Fruit fly (Drosophila melanogaster) whole organism, pupa: ENCODE results near the gene Naglu.

Experiments
- CG10348 ChIP-seq: fragments of 200-800 bp; sonication (Bioruptor generic); IDR thresholded peaks from 2 replicates; pipeline ENCODE4 v1.3.6; 2022; ENCODE audit warnings: missing biosample characterization, missing genetic modification characterization
- CG12605 ChIP-seq: fragments of 200-800 bp; sonication (Bioruptor generic); IDR thresholded peaks from 2 replicates; pipeline ENCODE4 v1.3.6; 2022; ENCODE audit warnings: missing biosample characterization, missing genetic modification characterization
- CG13204 ChIP-seq: fragments of 200-800 bp; sonication (Bioruptor generic); optimal IDR thresholded peaks from 2 replicates; lab custom pipeline; 2018; ENCODE audit warnings: missing biosample characterization, mild to moderate bottlenecking, missing genetic modification characterization, moderate library complexity
- CG14655 ChIP-seq: fragments of 200-800 bp; sonication (Bioruptor generic); optimal IDR thresholded peaks from 3 replicates; lab custom pipeline; 2017; ENCODE audit warnings: mild to moderate bottlenecking, missing biosample characterization, missing genetic modification reagents, missing genetic modification characterization
- CG15710 ChIP-seq: fragments of 200-800 bp; sonication (Bioruptor generic); optimal IDR thresholded peaks from 2 replicates; lab custom pipeline; 2018; ENCODE audit warnings: missing biosample characterization, mild to moderate bottlenecking, missing genetic modification characterization, moderate library complexity
- CG17806 ChIP-seq: fragments of 200-800 bp; sonication (Bioruptor generic); optimal IDR thresholded peaks from 2 replicates; lab custom pipeline; 2018; ENCODE audit warnings: missing biosample characterization, mild to moderate bottlenecking, missing genetic modification characterization, moderate library complexity
- CG32121 ChIP-seq: fragments of 200-800 bp; sonication (Bioruptor generic); IDR thresholded peaks from 2 replicates; pipeline ENCODE4 v1.3.6; 2022; ENCODE audit warnings: missing biosample characterization, missing genetic modification characterization
- CG34367 ChIP-seq: fragments of 200-800 bp; sonication (Bioruptor generic); optimal IDR thresholded peaks from 2 replicates; lab custom pipeline; 2018; ENCODE audit warnings: missing biosample characterization, mild to moderate bottlenecking, missing genetic modification characterization
- CG4496 ChIP-seq: fragments of 200-800 bp; sonication (Bioruptor generic); IDR thresholded peaks from 3 replicates; pipeline ENCODE4 v1.3.6; 2022; ENCODE audit warnings: missing biosample characterization, missing genetic modification characterization
- CG8159 ChIP-seq: fragments of 200-800 bp; sonication (Bioruptor generic); optimal IDR thresholded peaks from 3 replicates; lab custom pipeline; 2018; ENCODE audit warnings: missing biosample characterization, mild to moderate bottlenecking, missing genetic modification characterization, moderate library complexity
- CG8301 ChIP-seq: fragments of 200-800 bp; sonication (Bioruptor generic); optimal IDR thresholded peaks from 2 replicates; lab custom pipeline; 2018; ENCODE audit warnings: missing biosample characterization, mild to moderate bottlenecking, missing genetic modification characterization
- CG9948 ChIP-seq: fragments of 200-800 bp; sonication (Bioruptor generic); optimal IDR thresholded peaks from 2 replicates; lab custom pipeline; 2018; ENCODE audit warnings: missing biosample characterization, mild to moderate bottlenecking, missing genetic modification characterization, moderate library complexity
- D1 ChIP-seq: fragments of 200-800 bp; sonication (Bioruptor generic); optimal IDR thresholded peaks from 2 replicates; lab custom pipeline; 2018; ENCODE audit warnings: missing biosample characterization, mild to moderate bottlenecking, missing genetic modification characterization, moderate library complexity
- EcR ChIP-seq: fragments of 200-800 bp; sonication (Bioruptor generic); optimal IDR thresholded peaks from 3 replicates; lab custom pipeline; 2019; ENCODE audit warnings: missing biosample characterization, missing genetic modification characterization, mild to moderate bottlenecking, moderate library complexity, missing genetic modification reagents
- Ets98B ChIP-seq: fragments of 200-800 bp; sonication (Bioruptor generic); IDR thresholded peaks from 2 replicates; pipeline ENCODE4 v1.3.6; 2022; ENCODE audit warnings: missing biosample characterization, missing genetic modification characterization
- Pif1A ChIP-seq: fragments of 200-800 bp; sonication (Bioruptor generic); optimal IDR thresholded peaks from 3 replicates; lab custom pipeline; 2016; ENCODE audit warnings: missing biosample characterization, missing genetic modification characterization
- Pif1B ChIP-seq: fragments of 200-800 bp; sonication (Bioruptor generic); optimal IDR thresholded peaks from 3 replicates; lab custom pipeline; 2016; ENCODE audit warnings: missing biosample characterization, missing genetic modification characterization
- Snoo ChIP-seq: fragments of 200-800 bp; sonication (Bioruptor generic); optimal IDR thresholded peaks from 3 replicates; lab custom pipeline; 2017; ENCODE audit warnings: missing biosample characterization, mild to moderate bottlenecking, missing genetic modification characterization, inconsistent platforms
- fd96Ca ChIP-seq: fragments of 200-800 bp; sonication (Bioruptor generic); IDR thresholded peaks from 3 replicates; pipeline ENCODE4 v1.3.6; 2022; ENCODE audit warnings: missing biosample characterization, missing genetic modification characterization
- gl ChIP-seq: fragments of 200-800 bp; sonication (Bioruptor generic); optimal IDR thresholded peaks from 2 replicates; lab custom pipeline; 2018; ENCODE audit warnings: missing biosample characterization, mild to moderate bottlenecking, missing genetic modification characterization
- rn ChIP-seq: fragments of 200-800 bp; sonication (Bioruptor generic); IDR thresholded peaks from 2 replicates; pipeline ENCODE4 v1.3.6; 2022; ENCODE audit warnings: missing biosample characterization, missing genetic modification characterization

Gene Naglu

DNA sequence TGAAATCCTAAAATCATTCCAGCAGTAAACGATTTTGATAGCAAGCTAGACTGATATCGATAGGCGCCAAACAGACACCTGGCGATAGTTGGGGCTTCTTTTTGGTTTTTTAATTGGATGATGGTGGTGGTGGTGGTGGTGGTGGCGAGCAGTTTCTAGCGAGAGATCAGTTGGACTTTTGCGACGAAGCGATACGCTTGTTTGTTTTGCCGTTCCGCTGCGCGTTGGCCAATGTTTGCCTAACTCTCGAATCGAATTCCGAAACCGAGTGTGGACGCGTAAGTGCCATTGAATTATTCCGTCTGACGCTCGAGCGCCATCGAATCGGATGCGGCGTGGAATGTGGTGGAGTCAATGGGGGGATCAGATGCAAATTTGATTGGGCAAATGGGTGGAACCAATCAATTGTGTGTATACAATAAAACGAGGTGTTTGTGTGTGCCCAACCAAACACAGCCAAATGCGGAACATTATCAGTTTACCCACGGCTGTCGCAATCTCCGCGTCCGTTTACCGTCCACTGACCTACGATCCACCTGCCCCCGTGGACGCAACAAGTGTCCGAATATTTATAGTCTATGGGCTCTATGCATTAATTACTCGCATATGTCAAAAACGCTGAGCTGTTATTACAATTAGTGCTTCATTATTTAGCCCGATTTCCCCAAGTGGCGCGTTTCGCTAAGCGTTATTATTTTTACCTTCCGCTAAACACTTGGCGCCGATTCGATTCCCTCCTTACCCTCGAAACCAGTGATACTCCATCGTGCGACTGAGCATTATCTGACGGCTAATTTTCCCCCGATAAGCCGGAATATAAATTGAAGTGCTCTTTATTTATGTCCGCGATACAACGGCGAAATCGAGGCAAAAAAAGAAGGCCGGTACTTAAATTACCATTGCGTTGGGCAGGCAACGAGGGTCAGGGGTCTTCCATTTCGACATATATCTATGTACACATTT lies 41.0 kb downstream of the Naglu start, which contains the start of gene CG17292:
Gene CG17292 (plus strand): TSS at position 91 of the 963 bp plus-strand sequence.
- TF ChIP-seq Ets98B (GFP tag; lab: Robert Waterston, UW) (peak; percentile 74; the same call in 1 of the 2 replicates), CG10348 (0 out of 2 replicates have a peak, but pooled peaks have one; percentile 6), CG12605 (GFP tag; lab: Robert Waterston, UW) (peak; percentile 44; the same call in 1 of the 2 replicates), CG15710 (tag; lab: Kevin White, UChicago) (peak; percentile 16), CG9948 (no peak), CG4496 (GFP tag; lab: Robert Waterston, UW) (peak; percentile 50; the same call in 1 of the 3 replicates), fd96Ca (GFP tag; lab: Robert Waterston, UW) (peak; percentile 67; the same call in 2 of the 3 replicates), CG32121 (peak; percentile 46; the same call in 1 of the 2 replicates), CG8159 (no peak), EcR (GFP tag; lab: Kevin White, UChicago) (peak; percentile 44)

DNA sequence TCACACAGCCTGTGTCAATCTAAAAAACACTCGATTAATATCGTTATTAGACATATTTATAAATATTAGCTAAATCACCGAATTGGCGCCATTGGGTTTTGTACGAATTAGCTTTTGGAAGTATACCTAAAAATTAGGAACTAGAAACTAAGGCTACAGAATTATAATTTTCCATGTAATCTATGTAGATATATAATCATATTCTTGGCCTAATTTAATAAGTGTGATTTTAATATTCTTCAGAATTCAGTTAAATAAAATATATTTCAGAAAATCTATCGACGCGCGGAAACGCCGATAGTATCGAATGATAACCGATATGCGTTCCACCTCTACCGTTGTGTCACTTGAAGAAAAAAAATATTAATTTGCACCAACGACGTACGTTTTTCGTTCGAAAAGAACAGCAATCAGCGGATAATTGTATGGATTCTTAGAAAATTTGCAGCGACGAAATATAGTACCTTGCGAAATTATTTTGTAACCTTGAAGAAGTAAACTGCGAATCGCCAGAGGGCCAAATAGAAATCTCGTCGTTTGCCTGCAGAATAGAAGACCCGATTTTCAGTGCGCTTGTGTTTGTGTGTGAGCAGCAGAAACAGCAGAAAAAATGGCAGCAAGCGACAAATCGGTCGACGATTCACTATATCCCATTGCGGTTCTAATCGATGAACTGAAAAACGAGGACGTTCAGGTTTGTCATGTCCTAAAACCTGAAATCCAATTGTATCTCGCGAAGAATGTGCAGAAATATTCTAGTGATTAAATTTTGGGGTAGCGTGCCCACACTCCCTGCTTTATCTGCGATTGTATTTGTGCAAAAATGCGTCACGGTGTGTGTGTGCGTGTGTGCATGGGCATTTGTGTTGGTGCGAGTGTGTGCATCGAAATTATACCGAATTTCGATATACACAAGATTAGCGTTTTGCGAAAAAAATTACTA lies 45.7 kb downstream of the Naglu start, which contains the start of gene Pp2A-29B:
Gene Pp2A-29B (plus strand): TSS at position 338 of the 943 bp plus-strand sequence.
- TF ChIP-seq CG12605 (GFP tag; lab: Robert Waterston, UW) (no peak), Ets98B (GFP tag; lab: Robert Waterston, UW) (no peak), CG15710 (tag; lab: Kevin White, UChicago) (peak; percentile 13), CG10348 (no peak), CG8159 (peak; percentile 32), Pif1A (GFP tag; lab: Kevin White, UChicago) (peak; percentile 4), CG13204 (GFP tag; lab: Kevin White, UChicago) (no peak), fd96Ca (GFP tag; lab: Robert Waterston, UW) (0 out of 3 replicates have a peak, but pooled peaks have one; percentile 15)

DNA sequence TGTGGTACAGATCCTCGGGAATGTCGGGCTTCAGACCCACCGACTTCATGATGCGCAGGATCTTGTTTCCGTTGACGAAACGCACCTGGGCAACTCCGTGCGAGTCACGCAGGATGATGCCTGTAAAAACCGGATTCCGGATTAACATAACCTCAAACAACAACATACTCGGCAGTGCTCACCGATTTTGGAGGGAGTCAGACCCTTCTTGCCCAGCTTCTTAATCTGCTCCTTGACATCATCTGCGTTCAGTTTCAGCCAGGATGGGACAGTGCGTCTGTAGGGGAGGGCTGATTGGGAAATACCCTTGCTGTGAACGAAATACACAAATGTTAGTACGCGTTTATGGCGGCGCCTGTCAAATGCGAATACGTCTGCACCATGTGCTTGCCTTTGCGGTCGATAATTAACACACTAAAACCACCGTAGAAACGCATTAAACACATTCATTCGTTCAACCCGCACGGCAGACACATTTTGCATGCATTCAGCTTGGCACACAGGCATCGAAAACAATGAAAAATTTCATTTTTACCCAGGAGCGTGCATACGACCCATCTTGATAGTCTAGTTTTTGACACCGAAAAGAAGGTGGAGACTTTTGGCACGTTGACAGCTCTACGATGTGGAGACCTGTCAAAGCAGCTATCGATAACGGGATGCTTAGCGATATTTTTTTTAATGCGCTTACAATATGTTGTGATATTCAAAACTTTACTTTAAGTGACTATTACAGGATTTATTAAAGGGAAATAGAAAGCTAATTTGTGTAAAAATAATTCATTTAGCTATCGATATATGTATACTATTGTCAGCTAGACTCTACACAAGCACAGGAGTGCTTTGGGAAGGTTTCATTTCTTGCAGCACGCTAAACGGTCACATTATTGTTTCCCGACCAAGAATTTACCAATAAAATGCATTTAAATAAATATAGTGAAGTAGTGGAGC lies 47.4 kb downstream of the Naglu start, which contains the start of the genes RpS13 and CSN8:
Gene RpS13 (minus strand): TSS at position 657 of the 951 bp plus-strand sequence.
Gene CSN8 (plus strand): TSS at position 850 of the 951 bp plus-strand sequence.
- TF ChIP-seq CG12605 (GFP tag; lab: Robert Waterston, UW): no peak
- TF ChIP-seq Ets98B (GFP tag; lab: Robert Waterston, UW): no peak
- 0 out of 3 replicates have a peak, but pooled peaks have one; percentile 18 for TF ChIP-seq CG4496 (GFP tag; lab: Robert Waterston, UW)
- no peak for TF ChIP-seq Pif1A (GFP tag; lab: Kevin White, UChicago)
- no peak for TF ChIP-seq CG34367
- TF ChIP-seq CG32121: 0 out of 2 replicates have a peak, but pooled peaks have one; percentile 11
- no peak for TF ChIP-seq CG9948
- TF ChIP-seq CG10348: no peak
- no peak for TF ChIP-seq CG13204 (GFP tag; lab: Kevin White, UChicago)
- no peak for TF ChIP-seq Pif1B (GFP tag; lab: Kevin White, UChicago)
- TF ChIP-seq Snoo (tag; lab: Kevin White, UChicago): no peak

DNA sequence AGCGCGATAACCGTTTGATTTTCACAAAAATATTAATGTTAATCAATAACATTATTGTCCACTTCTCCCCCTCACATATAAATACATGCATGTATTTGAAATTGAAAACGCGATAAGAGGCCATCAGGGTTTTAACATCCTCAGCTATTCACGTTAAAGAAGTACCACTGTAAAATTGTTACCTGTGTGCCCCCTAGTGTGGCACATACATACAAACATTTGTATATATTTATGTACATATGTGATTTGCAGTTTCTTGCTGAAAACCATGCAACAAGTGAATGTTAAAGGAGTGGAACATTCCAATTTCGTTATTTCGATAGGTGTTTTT lies 48.7 kb downstream of the Naglu start:
- TF ChIP-seq EcR (GFP tag; lab: Kevin White, UChicago) (no peak), CG15710 (tag; lab: Kevin White, UChicago) (no peak), CG4496 (GFP tag; lab: Robert Waterston, UW) (peak; percentile 6; the same call in 1 of the 3 replicates), CG17806 (tag; lab: Kevin White, UChicago) (no peak)

DNA sequence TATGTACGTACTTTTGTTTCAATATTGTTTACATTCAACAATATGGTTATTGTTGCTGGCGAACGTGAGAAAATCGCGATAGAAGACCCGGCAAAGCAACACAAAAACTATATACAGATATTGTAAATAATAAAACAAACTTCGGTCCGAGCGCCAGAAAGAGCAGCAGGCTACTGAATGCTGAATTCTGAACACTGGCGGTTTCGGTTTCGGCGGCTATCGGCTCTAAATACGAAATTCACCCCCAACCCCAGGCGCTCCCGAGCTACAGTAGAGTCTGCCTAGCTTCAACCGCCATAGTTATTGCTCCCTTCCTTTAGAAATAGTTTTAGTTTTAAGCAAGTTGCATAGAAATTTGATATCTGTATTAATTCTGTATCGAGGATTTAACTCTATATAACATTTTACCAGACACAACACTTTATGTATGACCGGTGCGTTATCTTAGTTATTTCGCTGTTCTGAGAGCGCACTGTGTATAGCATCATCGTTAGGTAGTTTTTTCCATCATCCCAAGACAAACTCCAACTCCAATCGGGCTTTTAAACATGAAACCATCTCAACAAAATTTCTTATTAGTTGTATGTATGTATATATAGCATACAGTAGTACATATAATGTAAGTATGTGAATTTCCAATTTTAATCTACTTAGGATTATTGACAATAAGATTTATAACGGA lies 49.3 kb downstream of the Naglu start, which contains the start of gene CG7627:
Gene CG7627 (minus strand): TSS at position 197 of the 682 bp plus-strand sequence.
- TF ChIP-seq rn (GFP tag; lab: Robert Waterston, UW) (peak; percentile 45), CG12605 (GFP tag; lab: Robert Waterston, UW) (peak; percentile 59), CG8159 (peak; percentile 63), CG13204 (GFP tag; lab: Kevin White, UChicago) (no peak), CG32121 (peak; percentile 54), CG8301 (tag; lab: Kevin White, UChicago) (peak; percentile 58), fd96Ca (GFP tag; lab: Robert Waterston, UW) (peak; percentile 78; the same call in 2 of the 3 replicates), Pif1A (GFP tag; lab: Kevin White, UChicago) (peak; percentile 43), EcR (GFP tag; lab: Kevin White, UChicago) (no peak), D1 (tag; lab: Kevin White, UChicago) (no peak), Snoo (tag; lab: Kevin White, UChicago) (peak; percentile 49), Ets98B (GFP tag; lab: Robert Waterston, UW) (peak; percentile 66), Pif1B (GFP tag; lab: Kevin White, UChicago) (peak; percentile 13), CG4496 (GFP tag; lab: Robert Waterston, UW) (peak; percentile 80), CG9948 (peak; percentile 51), gl (tag; lab: Kevin White, UChicago) (peak; percentile 7), CG34367 (peak; percentile 26), CG15710 (tag; lab: Kevin White, UChicago) (peak; percentile 40), CG14655 (peak; percentile 68), CG10348 (peak; percentile 35; the same call in 1 of the 2 replicates), CG17806 (tag; lab: Kevin White, UChicago) (peak; percentile 46)
